Fruit fly (Drosophila melanogaster): ENCODE results near the gene CG7730.

Gene CG7730

dm6 chr3L:17024095-17024639, 3.1 kb upstream of the CG7730 start, which contains the start of gene Fit2 (continued):
- peak; percentile 100 for TF ChIP-seq hb (GFP tag; IDR thresholded peaks at IDR 0.05; ENCODE audit: partially characterized antibody)
- no peak for TF ChIP-seq Chrac-16 (GFP tag; optimal IDR thresholded peaks at IDR 0.05)
- TF ChIP-seq hbn (GFP tag; IDR thresholded peaks at IDR 0.05; ENCODE audit: partially characterized antibody): peak; percentile 95
- peak; percentile 99 for TF ChIP-seq bbx (GFP tag; IDR thresholded peaks at IDR 0.05; ENCODE audit: partially characterized antibody)
- TF ChIP-seq Ets97D (GFP tag; optimal IDR thresholded peaks at IDR 0.05): peak; percentile 7
- TF ChIP-seq Scr (GFP tag; IDR thresholded peaks at IDR 0.05; ENCODE audit: partially characterized antibody): peak; percentile 94
- TF ChIP-seq chm (GFP tag; IDR thresholded peaks at IDR 0.05): no peak
- no peak for TF ChIP-seq CG2712 (tag; optimal IDR thresholded peaks at IDR 0.05)
- TF ChIP-seq mld (GFP tag; IDR thresholded peaks at IDR 0.05; ENCODE audit: partially characterized antibody): peak; percentile 99
- no peak for TF ChIP-seq CG31441 (GFP tag; IDR thresholded peaks at IDR 0.05)
- TF ChIP-seq prd (optimal IDR thresholded peaks at IDR 0.05): no peak
- TF ChIP-seq prd (GFP tag; IDR thresholded peaks at IDR 0.05): no peak
- no peak for TF ChIP-seq Ada2b (GFP tag; IDR thresholded peaks at IDR 0.05)
- peak; percentile 40 for TF ChIP-seq Blimp-1 (GFP tag; optimal IDR thresholded peaks at IDR 0.05)
- peak; percentile 100 for TF ChIP-seq CG34224 (GFP tag; IDR thresholded peaks at IDR 0.05; ENCODE audit: partially characterized antibody)
- peak; percentile 33 for TF ChIP-seq CG4617 (GFP tag; optimal IDR thresholded peaks at IDR 0.05; ENCODE audit: borderline replicate concordance)
- TF ChIP-seq sima (GFP tag; optimal IDR thresholded peaks at IDR 0.05): no peak
- peak; percentile 65 for TF ChIP-seq Myb (GFP tag; optimal IDR thresholded peaks at IDR 0.05)
- TF ChIP-seq knrl (GFP tag; IDR thresholded peaks at IDR 0.05; ENCODE audit: partially characterized antibody): peak; percentile 83
- TF ChIP-seq CG42726 (GFP tag; IDR thresholded peaks at IDR 0.05; ENCODE audit: partially characterized antibody): peak; percentile 74; the same call in 1 of the 2 replicates
- peak; percentile 96; the same call in 2 of the 3 replicates for TF ChIP-seq Opbp (GFP tag; IDR thresholded peaks at IDR 0.05; ENCODE audit: partially characterized antibody)
- TF ChIP-seq CG12769 (tag; optimal IDR thresholded peaks at IDR 0.05): no peak
- peak in 1 of 2 experiments; percentile 49 for TF ChIP-seq crp (GFP tag; optimal IDR thresholded peaks at IDR 0.05)
- peak; percentile 49 for TF ChIP-seq CG15514 (GFP tag; optimal IDR thresholded peaks at IDR 0.05)
- no peak for TF ChIP-seq CG2875 (GFP tag; optimal IDR thresholded peaks at IDR 0.05)
- peak; percentile 100 for TF ChIP-seq zen2 (GFP tag; IDR thresholded peaks at IDR 0.05; ENCODE audit: partially characterized antibody)
- peak; percentile 99 for TF ChIP-seq CG6791 (GFP tag; IDR thresholded peaks at IDR 0.05; ENCODE audit: partially characterized antibody)
- TF ChIP-seq amos (GFP tag; IDR thresholded peaks at IDR 0.05; ENCODE audit: partially characterized antibody): peak; percentile 94
- peak; percentile 99 for TF ChIP-seq CG14860 (GFP tag; IDR thresholded peaks at IDR 0.05; ENCODE audit: partially characterized antibody)
- TF ChIP-seq ewg (GFP tag; optimal IDR thresholded peaks at IDR 0.05): no peak
- TF ChIP-seq ato (GFP tag; IDR thresholded peaks at IDR 0.05; ENCODE audit: partially characterized antibody): peak; percentile 100
- peak; percentile 75 for TF ChIP-seq BEAF-32 (GFP tag; optimal IDR thresholded peaks at IDR 0.05)
- TF ChIP-seq CTCF (GFP tag; optimal IDR thresholded peaks at IDR 0.05): peak; percentile 34
- TF ChIP-seq stwl (tag; optimal IDR thresholded peaks at IDR 0.05): peak; percentile 71
- peak; percentile 9 for TF ChIP-seq CG12659 (GFP tag; optimal IDR thresholded peaks at IDR 0.05)
- peak; percentile 38 for TF ChIP-seq trem (tag; optimal IDR thresholded peaks at IDR 0.05)
- peak; percentile 100 for TF ChIP-seq HLH4C (GFP tag; IDR thresholded peaks at IDR 0.05; ENCODE audit: partially characterized antibody)
- peak; percentile 66 for TF ChIP-seq pzg (GFP tag; optimal IDR thresholded peaks at IDR 0.05)
- TF ChIP-seq HmgZ (tag; optimal IDR thresholded peaks at IDR 0.05): peak; percentile 37
- no peak for TF ChIP-seq Xrp1 (GFP tag; IDR thresholded peaks at IDR 0.05)
- TF ChIP-seq Bgb (GFP tag; IDR thresholded peaks at IDR 0.05; ENCODE audit: partially characterized antibody): peak; percentile 99
- no peak for TF ChIP-seq CG6175 (GFP tag; IDR thresholded peaks at IDR 0.05)
- peak; percentile 93 for TF ChIP-seq unc-4 (GFP tag; IDR thresholded peaks at IDR 0.05; ENCODE audit: partially characterized antibody)
- TF ChIP-seq nmo (GFP tag; optimal IDR thresholded peaks at IDR 0.05): no peak
